Fruit fly (Drosophila melanogaster) whole organism, embryonic: ENCODE measurements around the gene SREBP.
A peak's percentile ranks its signal among the peaks of the same experiment; 100 is the strongest.

Experiments used
- Adf1 ChIP-seq: fragments of 200-800 bp; sonication (Bioruptor generic); IDR thresholded peaks from 2 replicates; pipeline ENCODE4 v1.3.6; 2022; ENCODE audit warnings: missing biosample characterization, missing genetic modification characterization
- Asciz ChIP-seq: fragments of 200-800 bp; sonication (Bioruptor generic); optimal IDR thresholded peaks from 2 replicates; lab custom pipeline; 2017; ENCODE audit warnings: missing biosample characterization, mild to moderate bottlenecking, missing genetic modification characterization, missing genetic modification reagents
- CG10321 ChIP-seq: fragments of 200-800 bp; sonication (Bioruptor generic); IDR thresholded peaks from 2 replicates; pipeline ENCODE4 v1.3.6; 2022; ENCODE audit warnings: missing biosample characterization, missing genetic modification characterization
- CG11093 ChIP-seq: fragments of 200-800 bp; sonication (Bioruptor generic); IDR thresholded peaks from 3 replicates; pipeline ENCODE4 v1.3.6; 2022; ENCODE audit warnings: missing biosample characterization, missing genetic modification characterization
- CG13287 ChIP-seq: fragments of 200-800 bp; sonication (Bioruptor generic); IDR thresholded peaks from 2 replicates; pipeline ENCODE4 v1.3.6; 2022; ENCODE audit warnings: missing biosample characterization, missing genetic modification characterization; ENCODE audit not compliant: partially characterized antibody
- CG13775 ChIP-seq: fragments of 200-800 bp; sonication (Bioruptor generic); optimal IDR thresholded peaks from 3 replicates; lab custom pipeline; 2017; ENCODE audit warnings: missing biosample characterization, mild to moderate bottlenecking, missing genetic modification characterization
- CG15011 ChIP-seq: fragments of 200-800 bp; sonication (Bioruptor generic); optimal IDR thresholded peaks from 3 replicates; lab custom pipeline; 2018; ENCODE audit warnings: missing biosample characterization, mild to moderate bottlenecking, missing genetic modification characterization
- CG1529 ChIP-seq: fragments of 200-800 bp; sonication (Bioruptor generic); optimal IDR thresholded peaks from 3 replicates; lab custom pipeline; 2018; ENCODE audit warnings: missing biosample characterization, missing genetic modification characterization
- CG15514 ChIP-seq: fragments of 200-800 bp; sonication (Bioruptor generic); optimal IDR thresholded peaks from 3 replicates; lab custom pipeline; 2017; ENCODE audit warnings: missing biosample characterization, missing genetic modification characterization, mild to moderate bottlenecking, moderate library complexity, missing genetic modification reagents
- CG16779 ChIP-seq: fragments of 200-800 bp; sonication (Bioruptor generic); IDR thresholded peaks from 2 replicates; pipeline ENCODE4 v1.3.6; 2022; ENCODE audit warnings: missing biosample characterization, missing genetic modification characterization
- CG17359 ChIP-seq: fragments of 200-800 bp; sonication (Bioruptor generic); optimal IDR thresholded peaks from 3 replicates; lab custom pipeline; 2018; ENCODE audit warnings: missing biosample characterization, mild to moderate bottlenecking, missing genetic modification characterization, moderate library complexity
- CG2129 ChIP-seq: fragments of 200-800 bp; sonication (Bioruptor generic); IDR thresholded peaks from 2 replicates; pipeline ENCODE4 v1.3.6; 2022; ENCODE audit warnings: missing biosample characterization, missing genetic modification characterization; ENCODE audit not compliant: partially characterized antibody
- CG2199 ChIP-seq: fragments of 200-800 bp; sonication (Bioruptor generic); IDR thresholded peaks from 3 replicates; pipeline ENCODE4 v1.3.6; 2022; ENCODE audit warnings: missing biosample characterization, missing genetic modification characterization
- CG30020 ChIP-seq: fragments of 200-800 bp; optimal IDR thresholded peaks from 2 replicates; lab custom pipeline; 2019; ENCODE audit warnings: missing biosample characterization, mild to moderate bottlenecking, missing genetic modification characterization, moderate library complexity
- CG31224 ChIP-seq: fragments of 200-800 bp; sonication (Bioruptor generic); IDR thresholded peaks from 2 replicates; pipeline ENCODE4 v1.3.6; 2022; ENCODE audit warnings: missing biosample characterization, missing genetic modification characterization
- CG31441 ChIP-seq: fragments of 200-800 bp; sonication (Bioruptor generic); IDR thresholded peaks from 2 replicates; pipeline ENCODE4 v1.3.6; 2022; ENCODE audit warnings: missing biosample characterization, missing genetic modification characterization
- CG33557 ChIP-seq: fragments of 200-800 bp; sonication (Bioruptor generic); optimal IDR thresholded peaks from 2 replicates; lab custom pipeline; 2019; ENCODE audit warnings: missing biosample characterization, mild to moderate bottlenecking, missing genetic modification characterization, moderate library complexity
- CG34376 ChIP-seq: fragments of 200-800 bp; sonication (Bioruptor generic); optimal IDR thresholded peaks from 2 replicates; lab custom pipeline; 2018; ENCODE audit warnings: missing biosample characterization, mild to moderate bottlenecking, missing genetic modification characterization
- CG4617 ChIP-seq: fragments of 200-800 bp; sonication (Bioruptor generic); optimal IDR thresholded peaks from 3 replicates; lab custom pipeline; 2016; ENCODE audit warnings: missing biosample characterization, missing genetic modification characterization, borderline replicate concordance
- CG7556 ChIP-seq: fragments of 200-800 bp; sonication (Bioruptor generic); optimal IDR thresholded peaks from 2 replicates; lab custom pipeline; 2017; ENCODE audit warnings: missing biosample characterization, mild to moderate bottlenecking, missing genetic modification characterization
- CG7745 ChIP-seq: fragments of 200-800 bp; sonication (Bioruptor generic); optimal IDR thresholded peaks from 2 replicates; lab custom pipeline; 2018; ENCODE audit warnings: missing biosample characterization, mild to moderate bottlenecking, missing genetic modification characterization, moderate library complexity
- CTCF ChIP-seq: fragments of 200-800 bp; sonication (Bioruptor generic); optimal IDR thresholded peaks from 2 replicates; lab custom pipeline; 2017; ENCODE audit warnings: missing biosample characterization, mild to moderate bottlenecking, missing genetic modification characterization, moderate library complexity
- Dek ChIP-seq: fragments of 200-800 bp; sonication (Bioruptor generic); optimal IDR thresholded peaks from 3 replicates; lab custom pipeline; 2019; ENCODE audit warnings: missing biosample characterization, mild to moderate bottlenecking, missing genetic modification characterization, moderate library complexity
- Hr39 ChIP-seq: fragments of >200 bp; optimal IDR thresholded peaks from 2 replicates; lab custom pipeline; 2017
- Hr51 ChIP-seq, 2 experiments: fragments of 200-800 bp; sonication (Bioruptor generic); optimal IDR thresholded peaks; 2 replicates in 1 of 2; 3 replicates in 1 of 2; lab custom pipeline; 2016 to 2018; ENCODE audit warnings: missing biosample characterization in 2 of 2, missing genetic modification characterization in 2 of 2, mild to moderate bottlenecking in 1 of 2, moderate library complexity in 1 of 2
- Lim3 ChIP-seq: fragments of 200-800 bp; sonication (Bioruptor generic); IDR thresholded peaks from 2 replicates; pipeline ENCODE4 v1.3.6; 2022; ENCODE audit warnings: missing biosample characterization, missing genetic modification characterization
- Mes4 ChIP-seq: fragments of 200-800 bp; sonication (Bioruptor generic); optimal IDR thresholded peaks from 2 replicates; lab custom pipeline; 2016; ENCODE audit warnings: missing biosample characterization, missing genetic modification characterization
- Neu2 ChIP-seq: fragments of 200-800 bp; sonication (Bioruptor generic); optimal IDR thresholded peaks from 3 replicates; lab custom pipeline; 2016; ENCODE audit warnings: missing biosample characterization, missing genetic modification characterization, borderline replicate concordance
- Oli ChIP-seq: fragments of 200-800 bp; sonication (Bioruptor generic); optimal IDR thresholded peaks from 2 replicates; lab custom pipeline; 2018; ENCODE audit warnings: missing biosample characterization, mild to moderate bottlenecking, missing genetic modification characterization, moderate library complexity
- Six4 ChIP-seq: fragments of 200-800 bp; sonication (Bioruptor generic); optimal IDR thresholded peaks from 2 replicates; lab custom pipeline; 2016; ENCODE audit warnings: missing biosample characterization, missing genetic modification characterization
- crol ChIP-seq: fragments of 200-800 bp; sonication (Bioruptor generic); IDR thresholded peaks from 2 replicates; pipeline ENCODE4 v1.3.6; 2022; ENCODE audit warnings: missing biosample characterization, missing genetic modification characterization
- dan ChIP-seq: fragments of 200-800 bp; sonication (Bioruptor generic); IDR thresholded peaks from 2 replicates; pipeline ENCODE4 v1.3.6; 2022; ENCODE audit warnings: missing biosample characterization, missing genetic modification characterization
- danr ChIP-seq: fragments of 200-800 bp; sonication (Bioruptor generic); IDR thresholded peaks from 2 replicates; pipeline ENCODE4 v1.3.6; 2022; ENCODE audit warnings: missing biosample characterization, missing genetic modification characterization
- ewg ChIP-seq: fragments of 200-800 bp; sonication (Bioruptor generic); optimal IDR thresholded peaks from 3 replicates; lab custom pipeline; 2017; ENCODE audit warnings: mild to moderate bottlenecking, missing biosample characterization, missing genetic modification reagents, missing genetic modification characterization
- exex ChIP-seq: fragments of 200-800 bp; sonication (Bioruptor generic); optimal IDR thresholded peaks from 4 replicates; lab custom pipeline; 2018; ENCODE audit warnings: missing biosample characterization, mild to moderate bottlenecking, missing genetic modification characterization, moderate library complexity
- gsb ChIP-seq: fragments of 200-800 bp; sonication (Bioruptor generic); IDR thresholded peaks from 2 replicates; pipeline ENCODE4 v1.3.6; 2022; ENCODE audit warnings: missing biosample characterization, missing genetic modification characterization
- gt ChIP-seq: fragments of 200-800 bp; sonication (Bioruptor generic); IDR thresholded peaks from 2 replicates; pipeline ENCODE4 v1.3.6; 2022; ENCODE audit warnings: missing biosample characterization, missing genetic modification characterization
- jigr1 ChIP-seq: fragments of 200-800 bp; sonication (Bioruptor generic); IDR thresholded peaks from 3 replicates; pipeline ENCODE4 v1.3.6; 2022; ENCODE audit warnings: missing biosample characterization, missing genetic modification characterization
- lmd ChIP-seq: fragments of 200-800 bp; sonication (Bioruptor generic); IDR thresholded peaks from 2 replicates; pipeline ENCODE4 v1.3.6; 2022; ENCODE audit warnings: missing biosample characterization, missing genetic modification characterization
- maf-S ChIP-seq: fragments of 200-800 bp; sonication (Bioruptor generic); optimal IDR thresholded peaks from 2 replicates; lab custom pipeline; 2016; ENCODE audit warnings: missing biosample characterization, missing genetic modification characterization
- pfk ChIP-seq: fragments of 200-800 bp; sonication (Bioruptor generic); optimal IDR thresholded peaks from 2 replicates; lab custom pipeline; 2018; ENCODE audit warnings: missing biosample characterization, mild to moderate bottlenecking, missing genetic modification characterization, moderate library complexity
- phol ChIP-seq: fragments of 200-800 bp; sonication (Bioruptor generic); optimal IDR thresholded peaks from 3 replicates; lab custom pipeline; 2018; ENCODE audit warnings: missing biosample characterization, mild to moderate bottlenecking, missing genetic modification characterization, moderate library complexity
- salm ChIP-seq: fragments of 200-800 bp; sonication (Bioruptor generic); optimal IDR thresholded peaks from 2 replicates; lab custom pipeline; 2018; ENCODE audit warnings: missing biosample characterization, mild to moderate bottlenecking, missing genetic modification characterization
- scrt ChIP-seq: fragments of 200-800 bp; sonication (Bioruptor generic); optimal IDR thresholded peaks from 2 replicates; lab custom pipeline; 2018; ENCODE audit warnings: missing biosample characterization, mild to moderate bottlenecking, missing genetic modification characterization, moderate library complexity
- slbo ChIP-seq: fragments of 200-800 bp; sonication (Bioruptor generic); IDR thresholded peaks from 2 replicates; pipeline ENCODE4 v1.3.6; 2022; ENCODE audit warnings: missing biosample characterization, missing genetic modification characterization
- slou ChIP-seq: fragments of 200-800 bp; sonication (Bioruptor generic); optimal IDR thresholded peaks from 3 replicates; lab custom pipeline; 2016; ENCODE audit warnings: missing biosample characterization, missing genetic modification characterization
- trh ChIP-seq: fragments of 200-800 bp; sonication (Bioruptor generic); optimal IDR thresholded peaks from 2 replicates; lab custom pipeline; 2016; ENCODE audit warnings: missing biosample characterization, missing genetic modification characterization
- unpg ChIP-seq: fragments of 200-800 bp; sonication (Bioruptor generic); optimal IDR thresholded peaks from 3 replicates; lab custom pipeline; 2018; ENCODE audit warnings: missing biosample characterization, mild to moderate bottlenecking, missing genetic modification characterization, moderate library complexity
- vnd ChIP-seq: fragments of 200-800 bp; sonication (Bioruptor generic); IDR thresholded peaks from 3 replicates; pipeline ENCODE4 v1.3.6; 2022; ENCODE audit warnings: missing biosample characterization, missing genetic modification characterization; ENCODE audit not compliant: partially characterized antibody
- wek ChIP-seq: fragments of 200-800 bp; sonication (Bioruptor generic); optimal IDR thresholded peaks from 3 replicates; lab custom pipeline; 2018; ENCODE audit warnings: missing biosample characterization, mild to moderate bottlenecking, missing genetic modification characterization, moderate library complexity

SREBP gene

dm6 chr3L:19845047-19845906 lies 51.5 kb downstream of the SREBP start, which contains the start of gene Papss:
TSS of gene Papss (plus strand) at chr3L:19845293.
- peak; percentile 75 for TF ChIP-seq slbo (GFP tag; lab: Robert Waterston, UW)
- peak; percentile 82 for TF ChIP-seq CG2129
- no peak for TF ChIP-seq CG16779
- no peak for TF ChIP-seq maf-S
- TF ChIP-seq phol (tag; lab: Kevin White, UChicago) = peak; percentile 40
- TF ChIP-seq Oli (tag; lab: Kevin White, UChicago) = no peak
- no peak for TF ChIP-seq CG7745 (tag; lab: Kevin White, UChicago)
- TF ChIP-seq pfk (GFP tag; lab: Kevin White, UChicago) = peak; percentile 50
- no peak for TF ChIP-seq Neu2
- TF ChIP-seq lmd (GFP tag; lab: Robert Waterston, UW) = no peak; the same call in 1 of the 2 replicates
- no peak for TF ChIP-seq gsb (GFP tag; lab: Robert Waterston, UW)
- no peak for TF ChIP-seq gt (GFP tag; lab: Robert Waterston, UW)
- TF ChIP-seq CG13287 (GFP tag; lab: Robert Waterston, UW) = peak; percentile 94
- no peak for TF ChIP-seq Asciz
- TF ChIP-seq CG7556 (GFP tag; lab: Kevin White, UChicago) = peak; percentile 36
- no peak for TF ChIP-seq exex
- peak; percentile 88 for TF ChIP-seq CG2199
- TF ChIP-seq CG17359 (tag; lab: Kevin White, UChicago) = peak; percentile 41
- no peak for TF ChIP-seq Hr39
- no peak for TF ChIP-seq CG1529
- no peak for TF ChIP-seq Lim3 (GFP tag; lab: Robert Waterston, UW)
- TF ChIP-seq scrt = no peak
- peak; percentile 69 for TF ChIP-seq CG34376
- peak; percentile 15 for TF ChIP-seq CG4617
- no peak for TF ChIP-seq CG31441 (GFP tag; lab: Robert Waterston, UW)
- no peak for TF ChIP-seq CG31224
- TF ChIP-seq unpg (GFP tag; lab: Kevin White, UChicago) = no peak
- TF ChIP-seq CG30020 (tag; lab: Kevin White, UChicago) = peak; percentile 53
- TF ChIP-seq Adf1 (GFP tag; lab: Robert Waterston, UW) = no peak
- TF ChIP-seq CG15011 (GFP tag; lab: Kevin White, UChicago) = no peak
- TF ChIP-seq slou = no peak
- TF ChIP-seq vnd (GFP tag; lab: Robert Waterston, UW) = peak; percentile 69
- TF ChIP-seq CG15514 (GFP tag; lab: Kevin White, UChicago) = peak; percentile 71
- TF ChIP-seq CG13775 (GFP tag; lab: Kevin White, UChicago) = peak; percentile 9
- no peak for TF ChIP-seq CG33557 (GFP tag; lab: Kevin White, UChicago)
- no peak for TF ChIP-seq Hr51 (GFP tag; optimal IDR thresholded peaks at IDR 0.05; lab: Kevin White, UChicago)
- TF ChIP-seq ewg = no peak
- no peak; the same call in 2 of the 3 replicates for TF ChIP-seq jigr1 (GFP tag; lab: Robert Waterston, UW)
- TF ChIP-seq danr (GFP tag; lab: Robert Waterston, UW) = no peak
- TF ChIP-seq Six4 (GFP tag; lab: Kevin White, UChicago) = peak; percentile 27
- TF ChIP-seq CG11093 = no peak
- TF ChIP-seq crol (GFP tag; lab: Robert Waterston, UW) = no peak
- peak; percentile 55 for TF ChIP-seq wek (GFP tag; lab: Kevin White, UChicago)
- TF ChIP-seq Dek (tag; lab: Kevin White, UChicago) = peak; percentile 17
- TF ChIP-seq Mes4 (GFP tag; lab: Kevin White, UChicago) = no peak
- TF ChIP-seq dan = no peak
- no peak for TF ChIP-seq CG10321 (GFP tag; lab: Robert Waterston, UW)
- TF ChIP-seq salm (tag; lab: Kevin White, UChicago) = no peak
- no peak for TF ChIP-seq CTCF (GFP tag; lab: Kevin White, UChicago)
- no peak for TF ChIP-seq trh
